Worm (Caenorhabditis elegans) whole organism, young adult: Measurements from ENCODE around the gene kel-1.

Experiments used
- T07F8.4 ChIP-seq: sonication (generic microtip); optimal IDR thresholded peaks from 2 replicates; lab custom pipeline; 2016; ENCODE audit warnings: mild to moderate bottlenecking, missing genetic modification characterization, moderate library complexity, missing compliant biosample characterization
- Y95B8A.8 ChIP-seq: fragments of 200-800 bp; sonication (Bioruptor generic); IDR thresholded peaks from 2 replicates; pipeline ENCODE4 v1.3.6; 2022; ENCODE audit warnings: missing genetic modification reagents, missing genetic modification characterization, missing compliant biosample characterization
- cebp-2 ChIP-seq: fragments of 200-800 bp; sonication (Bioruptor generic); IDR thresholded peaks from 2 replicates; pipeline ENCODE4 v1.3.6; 2022; ENCODE audit warnings: missing genetic modification characterization, missing compliant biosample characterization
- ceh-27 ChIP-seq: fragments of 200-800 bp; sonication (Bioruptor generic); optimal IDR thresholded peaks from 2 replicates; lab custom pipeline; 2018; ENCODE audit warnings: mild to moderate bottlenecking, missing genetic modification characterization, moderate library complexity, missing compliant biosample characterization
- ceh-40 ChIP-seq: fragments of 200-800 bp; sonication (Bioruptor generic); IDR thresholded peaks from 2 replicates; pipeline ENCODE4 v1.3.6; 2022; ENCODE audit warnings: missing genetic modification characterization, missing compliant biosample characterization
- dpff-1 ChIP-seq: sonication (generic microtip); optimal IDR thresholded peaks from 2 replicates; lab custom pipeline; 2017; ENCODE audit warnings: mild to moderate bottlenecking, missing genetic modification characterization, missing compliant biosample characterization
- dpl-1 ChIP-seq: fragments of 150-350 bp; optimal IDR thresholded peaks from 2 replicates; lab custom pipeline; 2014; ENCODE audit warnings: missing biosample characterization, missing genetic modification reagents, missing genetic modification characterization
- ets-4 ChIP-seq: fragments of 200-800 bp; sonication (Bioruptor generic); optimal IDR thresholded peaks from 2 replicates; lab custom pipeline; 2018; ENCODE audit warnings: mild to moderate bottlenecking, missing genetic modification characterization, missing compliant biosample characterization
- him-1 ChIP-seq: sonication (generic microtip); optimal IDR thresholded peaks from 2 replicates; lab custom pipeline; 2016; ENCODE audit warnings: missing genotype, missing genetic modification reagents, missing genetic modification characterization, missing compliant biosample characterization
- nfya-1 ChIP-seq: sonication (generic microtip); optimal IDR thresholded peaks from 2 replicates; lab custom pipeline; 2017; ENCODE audit warnings: antibody characterized with exemption, missing compliant biosample characterization, missing genetic modification characterization, borderline replicate concordance; ENCODE audit not compliant: insufficient read depth
- pbrm-1 ChIP-seq: fragments of 200-800 bp; sonication (Bioruptor generic); IDR thresholded peaks from 2 replicates; pipeline ENCODE4 v1.3.6; 2022; ENCODE audit warnings: missing genetic modification reagents, missing genetic modification characterization, missing compliant biosample characterization
- pha-4 ChIP-seq: fragments of 150-350 bp; sonication (generic microtip); optimal IDR thresholded peaks from 2 replicates; lab custom pipeline; 2014; ENCODE audit warnings: missing biosample characterization, missing genetic modification reagents, missing genetic modification characterization
- snpc-4 ChIP-seq, 5 experiments: fragments of 150-350 bp in 1 of 5; sonication (generic microtip) in 4 of 5; optimal IDR thresholded peaks; 2 replicates each; lab custom pipeline; 2014 to 2018; ENCODE audit warnings: missing genetic modification characterization in 5 of 5, missing biosample characterization in 3 of 5, antibody characterized with exemption in 2 of 5, mild to moderate bottlenecking in 2 of 5, missing compliant biosample characterization in 2 of 5, missing genotype in 2 of 5, moderate library complexity in 2 of 5, missing genetic modification reagents in 1 of 5
- unc-62 ChIP-seq: fragments of 150-350 bp; optimal IDR thresholded peaks from 2 replicates; lab custom pipeline; 2014; ENCODE audit warnings: missing biosample characterization, missing genetic modification reagents, missing genetic modification characterization

ce11 chrII:11705787-11706186 is 17.0 kb downstream of the kel-1 start, which contains the start of gene VF13D12L.3:
- TF ChIP-seq dpl-1 = no peak
- no peak for TF ChIP-seq pha-4 (tag; lab: Kevin White, UChicago)
- no peak for TF ChIP-seq cebp-2
- TF ChIP-seq dpff-1 = no peak
- no peak for TF ChIP-seq him-1 (tag; lab: Kevin White, UChicago)
- no peak for TF ChIP-seq T07F8.4 (tag; lab: Kevin White, UChicago)
- TF ChIP-seq snpc-4 (GFP tag; optimal IDR thresholded peaks at IDR 0.05; lab: Kevin White, UChicago) = no peak
- TF ChIP-seq snpc-4 (tag; optimal IDR thresholded peaks at IDR 0.05; lab: Kevin White, UChicago) = no peak
- no peak for TF ChIP-seq nfya-1 (tag; lab: Kevin White, UChicago)
- no peak for TF ChIP-seq ceh-40 (GFP tag; lab: Robert Waterston, UW)
- no peak for TF ChIP-seq pbrm-1
- TF ChIP-seq Y95B8A.8 (GFP tag; lab: Robert Waterston, UW) = no peak
- TF ChIP-seq ceh-27 (GFP tag; lab: Kevin White, UChicago) = no peak
- TF ChIP-seq ets-4 (GFP tag; lab: Kevin White, UChicago) = no peak
- no peak for TF ChIP-seq unc-62 (GFP tag; lab: Kevin White, UChicago)
